Fruit fly (Drosophila melanogaster) whole organism, embryonic: Measurements from ENCODE around the gene CG11560.

Experiments
- Awh ChIP-seq: fragments of 200-800 bp; sonication (Bioruptor generic); IDR thresholded peaks from 2 replicates; pipeline ENCODE4, ENCODE4 v1.3.6; 2022; ENCODE audit warnings: missing biosample characterization, missing genetic modification characterization
- B-H1 ChIP-seq: fragments of 200-800 bp; sonication (Bioruptor generic); IDR thresholded peaks from 3 replicates; pipeline ENCODE4 v1.3.6; 2022; ENCODE audit warnings: missing biosample characterization, missing genetic modification characterization
- BEAF-32 ChIP-seq: fragments of 200-800 bp; sonication (Bioruptor generic); optimal IDR thresholded peaks from 3 replicates; lab custom pipeline; 2017; ENCODE audit warnings: missing biosample characterization, missing genetic modification characterization, mild to moderate bottlenecking, moderate library complexity, missing genetic modification reagents
- CG10267 ChIP-seq: fragments of 200-800 bp; sonication (Bioruptor generic); optimal IDR thresholded peaks from 2 replicates; lab custom pipeline; 2018; ENCODE audit warnings: missing biosample characterization, mild to moderate bottlenecking, missing genetic modification characterization, moderate library complexity
- CG12391 ChIP-seq: fragments of 200-800 bp; sonication (Bioruptor generic); optimal IDR thresholded peaks from 3 replicates; lab custom pipeline; 2018; ENCODE audit warnings: missing biosample characterization, mild to moderate bottlenecking, missing genetic modification characterization, moderate library complexity
- CG12659 ChIP-seq: fragments of 200-800 bp; sonication (Bioruptor generic); optimal IDR thresholded peaks from 3 replicates; lab custom pipeline; 2017; ENCODE audit warnings: mild to moderate bottlenecking, missing biosample characterization, missing genetic modification reagents, missing genetic modification characterization
- CG13123 ChIP-seq: fragments of 200-800 bp; sonication (Bioruptor generic); optimal IDR thresholded peaks from 2 replicates; lab custom pipeline; 2016; ENCODE audit warnings: missing biosample characterization, missing genetic modification characterization
- CG15011 ChIP-seq: fragments of 200-800 bp; sonication (Bioruptor generic); optimal IDR thresholded peaks from 3 replicates; lab custom pipeline; 2018; ENCODE audit warnings: missing biosample characterization, mild to moderate bottlenecking, missing genetic modification characterization
- CG1603 ChIP-seq: fragments of 200-800 bp; sonication (Bioruptor generic); optimal IDR thresholded peaks from 2 replicates; lab custom pipeline; 2019; ENCODE audit warnings: missing biosample characterization, mild to moderate bottlenecking, missing genetic modification characterization, moderate library complexity
- CG18476 ChIP-seq: fragments of 200-800 bp; sonication (Bioruptor generic); optimal IDR thresholded peaks from 2 replicates; lab custom pipeline; 2016; ENCODE audit warnings: missing biosample characterization, mild to moderate bottlenecking, missing genetic modification characterization
- CG30403 ChIP-seq: fragments of 200-800 bp; sonication (Bioruptor generic); optimal IDR thresholded peaks from 3 replicates; lab custom pipeline; 2016; ENCODE audit warnings: missing biosample characterization, missing genetic modification characterization
- CG31224 ChIP-seq: fragments of 200-800 bp; sonication (Bioruptor generic); IDR thresholded peaks from 2 replicates; pipeline ENCODE4 v1.3.6; 2022; ENCODE audit warnings: missing biosample characterization, missing genetic modification characterization
- CG34224 ChIP-seq: fragments of 200-800 bp; sonication (Bioruptor generic); IDR thresholded peaks from 3 replicates; pipeline ENCODE4 v1.3.6; 2022; ENCODE audit warnings: missing biosample characterization, missing genetic modification characterization; ENCODE audit not compliant: partially characterized antibody
- CG4617 ChIP-seq: fragments of 200-800 bp; sonication (Bioruptor generic); optimal IDR thresholded peaks from 3 replicates; lab custom pipeline; 2016; ENCODE audit warnings: missing biosample characterization, missing genetic modification characterization, borderline replicate concordance
- CG5953 ChIP-seq: fragments of 200-800 bp; sonication (Bioruptor generic); IDR thresholded peaks from 2 replicates; pipeline ENCODE4 v1.3.6; 2022; ENCODE audit warnings: missing biosample characterization, missing genetic modification characterization
- CG6854 ChIP-seq: fragments of 200-800 bp; sonication (Bioruptor generic); optimal IDR thresholded peaks from 3 replicates; lab custom pipeline; 2017; ENCODE audit warnings: missing biosample characterization, mild to moderate bottlenecking, missing genetic modification characterization
- CG7745 ChIP-seq: fragments of 200-800 bp; sonication (Bioruptor generic); optimal IDR thresholded peaks from 2 replicates; lab custom pipeline; 2018; ENCODE audit warnings: missing biosample characterization, mild to moderate bottlenecking, missing genetic modification characterization, moderate library complexity
- CG9215 ChIP-seq: fragments of 200-800 bp; sonication (Bioruptor generic); IDR thresholded peaks from 2 replicates; pipeline ENCODE4 v1.3.6; 2022; ENCODE audit warnings: missing biosample characterization, missing genetic modification characterization
- CG9437 ChIP-seq: fragments of 200-800 bp; sonication (Bioruptor generic); optimal IDR thresholded peaks from 2 replicates; lab custom pipeline; 2018; ENCODE audit warnings: missing biosample characterization, mild to moderate bottlenecking, missing genetic modification characterization
- Deaf1 ChIP-seq: fragments of 200-800 bp; optimal IDR thresholded peaks from 3 replicates; lab custom pipeline; 2019; ENCODE audit warnings: missing biosample characterization, mild to moderate bottlenecking, missing genetic modification characterization, moderate library complexity
- Dll ChIP-seq: fragments of 200-800 bp; sonication (Bioruptor generic); IDR thresholded peaks from 4 replicates; pipeline ENCODE4 v1.3.6; 2022; ENCODE audit warnings: missing biosample characterization, missing genetic modification characterization; ENCODE audit not compliant: partially characterized antibody
- Dp ChIP-seq: fragments of 200-800 bp; sonication (Bioruptor generic); optimal IDR thresholded peaks from 2 replicates; lab custom pipeline; 2018; ENCODE audit warnings: missing biosample characterization, mild to moderate bottlenecking, missing genetic modification characterization, moderate library complexity
- Fer3 ChIP-seq: fragments of 200-800 bp; sonication (Bioruptor generic); optimal IDR thresholded peaks from 2 replicates; lab custom pipeline; 2018; ENCODE audit warnings: missing biosample characterization, mild to moderate bottlenecking, missing genetic modification characterization, moderate library complexity
- HLH4C ChIP-seq: fragments of 200-800 bp; sonication (Bioruptor generic); IDR thresholded peaks from 3 replicates; pipeline ENCODE4 v1.3.6; 2022; ENCODE audit warnings: missing biosample characterization, missing genetic modification characterization; ENCODE audit not compliant: partially characterized antibody
- HLHmδ ChIP-seq: fragments of 200-800 bp; sonication (Bioruptor generic); optimal IDR thresholded peaks from 2 replicates; lab custom pipeline; 2018; ENCODE audit warnings: missing biosample characterization, mild to moderate bottlenecking, missing genetic modification characterization, moderate library complexity
- MESR4 ChIP-seq: fragments of 200-800 bp; sonication (Bioruptor generic); optimal IDR thresholded peaks from 2 replicates; lab custom pipeline; 2018; ENCODE audit warnings: missing biosample characterization, mild to moderate bottlenecking, missing genetic modification characterization, moderate library complexity
- NC2β ChIP-seq: fragments of 200-800 bp; sonication (Bioruptor generic); optimal IDR thresholded peaks from 2 replicates; lab custom pipeline; 2016; ENCODE audit warnings: missing biosample characterization, missing genetic modification characterization
- NFAT ChIP-seq: fragments of 200-800 bp; sonication (Bioruptor generic); IDR thresholded peaks from 2 replicates; pipeline ENCODE4 v1.3.6; 2022; ENCODE audit warnings: missing biosample characterization, missing genetic modification characterization
- Opbp ChIP-seq: fragments of 200-800 bp; sonication (Bioruptor generic); IDR thresholded peaks from 3 replicates; pipeline ENCODE4 v1.3.6; 2022; ENCODE audit warnings: missing biosample characterization, missing genetic modification characterization; ENCODE audit not compliant: partially characterized antibody
- Sry-δ ChIP-seq: fragments of 200-800 bp; sonication (Bioruptor generic); optimal IDR thresholded peaks from 2 replicates; lab custom pipeline; 2016; ENCODE audit warnings: missing biosample characterization, missing genetic modification characterization
- bowl ChIP-seq: fragments of 200-800 bp; sonication (Bioruptor generic); IDR thresholded peaks from 2 replicates; pipeline ENCODE4 v1.3.6; 2022; ENCODE audit warnings: missing biosample characterization, missing genetic modification characterization
- hbn ChIP-seq: fragments of 200-800 bp; sonication (Bioruptor generic); IDR thresholded peaks from 2 replicates; pipeline ENCODE4 v1.3.6; 2022; ENCODE audit warnings: missing biosample characterization, missing genetic modification characterization; ENCODE audit not compliant: partially characterized antibody
- luna ChIP-seq: fragments of 200-800 bp; sonication (Bioruptor generic); optimal IDR thresholded peaks from 2 replicates; lab custom pipeline; 2016; ENCODE audit warnings: missing biosample characterization, missing genetic modification characterization
- phol ChIP-seq: fragments of 200-800 bp; sonication (Bioruptor generic); optimal IDR thresholded peaks from 3 replicates; lab custom pipeline; 2018; ENCODE audit warnings: missing biosample characterization, mild to moderate bottlenecking, missing genetic modification characterization, moderate library complexity
- pnt ChIP-seq: fragments of 200-800 bp; sonication (Bioruptor generic); optimal IDR thresholded peaks from 3 replicates; lab custom pipeline; 2016; ENCODE audit warnings: missing biosample characterization, missing genetic modification characterization
- psq ChIP-seq: fragments of 200-800 bp; sonication (Bioruptor generic); optimal IDR thresholded peaks from 2 replicates; lab custom pipeline; 2017; ENCODE audit warnings: missing biosample characterization, missing genetic modification characterization
- pzg ChIP-seq: fragments of 200-800 bp; sonication (Bioruptor generic); optimal IDR thresholded peaks from 3 replicates; lab custom pipeline; 2018; ENCODE audit warnings: missing biosample characterization, mild to moderate bottlenecking, missing genetic modification characterization, moderate library complexity
- ranshi ChIP-seq: fragments of 200-800 bp; sonication (Bioruptor generic); IDR thresholded peaks from 2 replicates; pipeline ENCODE4 v1.3.6; 2022; ENCODE audit warnings: missing biosample characterization, missing genetic modification characterization
- sd ChIP-seq: fragments of 200-800 bp; sonication (Bioruptor generic); optimal IDR thresholded peaks from 3 replicates; lab custom pipeline; 2018; ENCODE audit warnings: missing biosample characterization, mild to moderate bottlenecking, missing genetic modification characterization, moderate library complexity
- sens ChIP-seq: fragments of 200-800 bp; sonication (Bioruptor generic); peaks from one replicate; lab custom pipeline; 2016; ENCODE audit warnings: missing biosample characterization, missing genetic modification characterization
- slbo ChIP-seq: fragments of 200-800 bp; sonication (Bioruptor generic); IDR thresholded peaks from 2 replicates; pipeline ENCODE4 v1.3.6; 2022; ENCODE audit warnings: missing biosample characterization, missing genetic modification characterization
- stc ChIP-seq: fragments of 200-800 bp; sonication (Bioruptor generic); IDR thresholded peaks from 2 replicates; pipeline ENCODE4 v1.3.6; 2022; ENCODE audit warnings: missing biosample characterization, missing genetic modification characterization
- tna ChIP-seq: fragments of 200-800 bp; sonication (Bioruptor generic); IDR thresholded peaks from 2 replicates; pipeline ENCODE4 v1.3.6; 2022; ENCODE audit warnings: missing biosample characterization, missing genetic modification characterization; ENCODE audit not compliant: partially characterized antibody
- unc-4 ChIP-seq: fragments of 200-800 bp; sonication (Bioruptor generic); IDR thresholded peaks from 2 replicates; pipeline ENCODE4 v1.3.6; 2022; ENCODE audit warnings: missing biosample characterization, missing genetic modification characterization; ENCODE audit not compliant: partially characterized antibody
- unpg ChIP-seq: fragments of 200-800 bp; sonication (Bioruptor generic); optimal IDR thresholded peaks from 3 replicates; lab custom pipeline; 2018; ENCODE audit warnings: missing biosample characterization, mild to moderate bottlenecking, missing genetic modification characterization, moderate library complexity
- vnd ChIP-seq: fragments of 200-800 bp; sonication (Bioruptor generic); IDR thresholded peaks from 3 replicates; pipeline ENCODE4 v1.3.6; 2022; ENCODE audit warnings: missing biosample characterization, missing genetic modification characterization; ENCODE audit not compliant: partially characterized antibody
- zfh1 ChIP-seq: fragments of 200-800 bp; sonication (Bioruptor generic); IDR thresholded peaks from 3 replicates; pipeline ENCODE4 v1.3.6; 2022; ENCODE audit warnings: missing biosample characterization, missing genetic modification characterization

The CG11560 gene

dm6 chr3L:12145709-12146694, 26.2 kb downstream of the CG11560 start, which contains the start of the genes eIF3l and Nrx-IV:
Gene eIF3l (minus strand): TSS chr3L:12146097.
Gene Nrx-IV (plus strand): TSS chr3L:12146519.
- TF ChIP-seq bowl (GFP tag; lab: Robert Waterston, UW) (no peak), Awh (GFP tag; lab: Robert Waterston, UW) (no peak), Sry-δ (GFP tag; lab: Kevin White, UChicago) (peak; percentile 74), MESR4 (GFP tag; lab: Kevin White, UChicago) (peak; percentile 83), phol (peak; percentile 30), stc (GFP tag; lab: Robert Waterston, UW) (no peak), CG5953 (GFP tag; lab: Robert Waterston, UW) (no peak), CG13123 (GFP tag; lab: Kevin White, UChicago) (no peak), CG18476 (GFP tag; lab: Kevin White, UChicago) (no peak), Opbp (GFP tag; lab: Robert Waterston, UW) (peak; percentile 54), tna (0 out of 2 replicates have a peak, but pooled peaks have one; percentile 22), zfh1 (GFP tag; lab: Robert Waterston, UW) (0 out of 3 replicates have a peak, but pooled peaks have one; percentile 13), pzg (GFP tag; lab: Kevin White, UChicago) (peak; percentile 61), NFAT (no peak), ranshi (GFP tag; lab: Robert Waterston, UW) (no peak), CG15011 (GFP tag; lab: Kevin White, UChicago) (no peak), Dll (GFP tag; lab: Robert Waterston, UW) (peak; percentile 83), Dp (GFP tag; lab: Kevin White, UChicago) (peak; percentile 5), CG9437 (GFP tag; lab: Kevin White, UChicago) (peak; percentile 30), NC2β (GFP tag; lab: Kevin White, UChicago) (no peak), CG31224 (GFP tag; lab: Robert Waterston, UW) (no peak), CG6854 (no peak), slbo (GFP tag; lab: Robert Waterston, UW) (no peak), CG9215 (GFP tag; lab: Robert Waterston, UW) (no peak), sd (tag; lab: Kevin White, UChicago) (no peak), CG1603 (tag; lab: Kevin White, UChicago) (no peak), HLHmδ (GFP tag; lab: Kevin White, UChicago) (peak; percentile 39), CG12391 (peak; percentile 42), CG10267 (tag; lab: Kevin White, UChicago) (peak; percentile 31), CG30403 (GFP tag; lab: Kevin White, UChicago) (peak; percentile 14), unc-4 (GFP tag; lab: Robert Waterston, UW) (peak; percentile 71), vnd (GFP tag; lab: Robert Waterston, UW) (peak; percentile 64; the same call in 1 of the 3 replicates), B-H1 (GFP tag; lab: Robert Waterston, UW) (no peak), pnt (no peak), hbn (GFP tag; lab: Robert Waterston, UW) (peak; percentile 59; the same call in 1 of the 2 replicates), CG4617 (GFP tag; lab: Kevin White, UChicago) (peak; percentile 47), CG12659 (GFP tag; lab: Kevin White, UChicago) (peak; percentile 35), psq (GFP tag; lab: Kevin White, UChicago) (no peak), unpg (GFP tag; lab: Kevin White, UChicago) (no peak), Fer3 (no peak), luna (GFP tag; lab: Kevin White, UChicago) (no peak), Deaf1 (peak; percentile 61), sens (GFP tag; lab: Kevin White, UChicago) (peak; percentile 36), BEAF-32 (GFP tag; lab: Kevin White, UChicago) (peak; percentile 88), CG7745 (tag; lab: Kevin White, UChicago) (no peak), HLH4C (GFP tag; lab: Robert Waterston, UW) (peak; percentile 69), CG34224 (GFP tag; lab: Robert Waterston, UW) (peak; percentile 41; the same call in 2 of the 3 replicates)
